Worm (Caenorhabditis elegans) whole organism, midembryonic: ENCODE results near the gene C04E12.2.

ENCODE experiments used
- flt-1 ChIP-seq: fragments of 200-800 bp; sonication (Bioruptor generic); IDR thresholded peaks from 2 replicates; pipeline ENCODE4 v1.3.6; 2022; ENCODE audit warnings: missing genetic modification characterization, missing compliant biosample characterization
- klf-2 ChIP-seq: fragments of 200-800 bp; sonication (Bioruptor generic); conservative IDR thresholded peaks from 2 replicates; pipeline ENCODE4 v1.3.6; 2022; ENCODE audit warnings: missing genetic modification reagents, missing genetic modification characterization, missing compliant biosample characterization
- ztf-23 ChIP-seq: fragments of 200-800 bp; sonication (Bioruptor generic); IDR thresholded peaks from 2 replicates; pipeline ENCODE4 v1.3.6; 2022; ENCODE audit warnings: missing genetic modification reagents, missing genetic modification characterization, missing compliant biosample characterization
- ztf-29 ChIP-seq: fragments of 200-800 bp; sonication (Bioruptor generic); IDR thresholded peaks from 2 replicates; pipeline ENCODE4 v1.3.6; 2022; ENCODE audit warnings: missing genetic modification reagents, missing genetic modification characterization, missing compliant biosample characterization

DNA sequence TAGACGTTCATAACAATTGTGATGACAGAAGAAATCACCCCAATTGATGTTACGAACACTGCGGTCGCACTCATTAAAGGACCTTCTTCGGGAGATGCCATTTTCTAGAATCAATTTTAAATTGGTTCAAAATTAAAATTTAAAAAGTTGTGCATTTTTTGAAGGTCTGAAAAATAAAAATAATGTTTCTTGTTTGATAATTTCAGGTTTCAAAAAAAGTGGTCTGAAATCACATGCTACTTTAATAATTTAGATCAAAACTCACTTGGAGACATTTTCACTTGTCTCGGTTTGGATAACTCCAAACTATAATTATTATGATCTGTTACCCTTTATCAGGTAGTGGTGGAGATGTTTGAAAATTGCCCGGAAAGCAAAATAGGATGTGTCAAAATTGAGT, 9.1 kb downstream of the C04E12.2 start, which contains the start of gene srbc-2:
- TF ChIP-seq ztf-23 (GFP tag; lab: Robert Waterston, UW) (no peak), klf-2 (GFP tag; lab: Robert Waterston, UW) (no peak), ztf-29 (GFP tag; lab: Robert Waterston, UW) (no peak), flt-1 (no peak)
